Fruit fly (Drosophila melanogaster) whole organism, embryonic: Measurements from ENCODE around the gene MtnB.
A peak's percentile ranks its signal among the peaks of the same experiment; 100 is the strongest.

ENCODE experiments used
- Bgb ChIP-seq: fragments of 200-800 bp; sonication (Bioruptor generic); IDR thresholded peaks from 2 replicates; pipeline ENCODE4 v1.3.6; 2022; ENCODE audit warnings: missing biosample characterization, missing genetic modification characterization; ENCODE audit not compliant: partially characterized antibody
- CG10431 ChIP-seq: fragments of 200-800 bp; sonication (Bioruptor generic); optimal IDR thresholded peaks from 3 replicates; lab custom pipeline; 2018; ENCODE audit warnings: missing biosample characterization, mild to moderate bottlenecking, missing genetic modification characterization
- CG13424 ChIP-seq: fragments of 200-800 bp; sonication (Bioruptor generic); optimal IDR thresholded peaks from 2 replicates; lab custom pipeline; 2019; ENCODE audit warnings: missing biosample characterization, mild to moderate bottlenecking, missing genetic modification characterization, moderate library complexity
- CG15011 ChIP-seq: fragments of 200-800 bp; sonication (Bioruptor generic); optimal IDR thresholded peaks from 3 replicates; lab custom pipeline; 2018; ENCODE audit warnings: missing biosample characterization, mild to moderate bottlenecking, missing genetic modification characterization
- CG15696 ChIP-seq: fragments of 200-800 bp; sonication (Bioruptor generic); optimal IDR thresholded peaks from 2 replicates; lab custom pipeline; 2019; ENCODE audit warnings: missing biosample characterization, mild to moderate bottlenecking, missing genetic modification characterization, moderate library complexity
- CG1603 ChIP-seq: fragments of 200-800 bp; sonication (Bioruptor generic); optimal IDR thresholded peaks from 2 replicates; lab custom pipeline; 2019; ENCODE audit warnings: missing biosample characterization, mild to moderate bottlenecking, missing genetic modification characterization, moderate library complexity
- CG18011 ChIP-seq: fragments of 200-800 bp; sonication (Bioruptor generic); optimal IDR thresholded peaks from 2 replicates; lab custom pipeline; 2017; ENCODE audit warnings: missing biosample characterization, missing genetic modification characterization, mild to moderate bottlenecking, moderate library complexity, missing genotype
- CG18599 ChIP-seq: fragments of 200-800 bp; sonication (Bioruptor generic); optimal IDR thresholded peaks from 3 replicates; lab custom pipeline; 2017; ENCODE audit warnings: missing biosample characterization, missing genetic modification characterization, mild to moderate bottlenecking, moderate library complexity, missing genetic modification reagents
- CG2116 ChIP-seq: fragments of 200-800 bp; sonication (Bioruptor generic); optimal IDR thresholded peaks from 3 replicates; lab custom pipeline; 2018; ENCODE audit warnings: missing biosample characterization, mild to moderate bottlenecking, missing genetic modification characterization
- CG2120 ChIP-seq: fragments of 200-800 bp; sonication (Bioruptor generic); optimal IDR thresholded peaks from 3 replicates; lab custom pipeline; 2016; ENCODE audit warnings: missing biosample characterization, missing genetic modification characterization
- CG3281 ChIP-seq: fragments of 200-800 bp; sonication (Bioruptor generic); optimal IDR thresholded peaks from 3 replicates; lab custom pipeline; 2017; ENCODE audit warnings: missing biosample characterization, mild to moderate bottlenecking, missing genetic modification characterization
- CG34422 ChIP-seq: fragments of 200-800 bp; sonication (Bioruptor generic); IDR thresholded peaks from 3 replicates; pipeline ENCODE4 v1.3.6; 2022; ENCODE audit warnings: missing biosample characterization, missing genetic modification characterization
- CG4328 ChIP-seq: fragments of 200-800 bp; sonication (Bioruptor generic); optimal IDR thresholded peaks from 3 replicates; lab custom pipeline; 2017; ENCODE audit warnings: missing biosample characterization, missing genetic modification reagents, missing genetic modification characterization
- CG6175 ChIP-seq: fragments of 200-800 bp; sonication (Bioruptor generic); IDR thresholded peaks from 3 replicates; pipeline ENCODE4 v1.3.6; 2022; ENCODE audit warnings: missing biosample characterization, missing genetic modification characterization
- CG7786 ChIP-seq: fragments of 200-800 bp; sonication (Bioruptor generic); optimal IDR thresholded peaks from 2 replicates; lab custom pipeline; 2016; ENCODE audit warnings: missing biosample characterization, missing genetic modification characterization
- CG7928 ChIP-seq: fragments of 200-800 bp; sonication (Bioruptor generic); optimal IDR thresholded peaks from 2 replicates; lab custom pipeline; 2017; ENCODE audit warnings: missing biosample characterization, mild to moderate bottlenecking, missing genetic modification characterization
- CG9932 ChIP-seq: fragments of 200-800 bp; sonication (Bioruptor generic); IDR thresholded peaks from 2 replicates; pipeline ENCODE4 v1.3.6; 2022; ENCODE audit warnings: missing biosample characterization, missing genetic modification characterization
- Dip2 ChIP-seq: fragments of 200-800 bp; sonication (Bioruptor generic); IDR thresholded peaks from 2 replicates; pipeline ENCODE4 v1.3.6; 2022; ENCODE audit warnings: missing biosample characterization, missing genetic modification characterization
- Drgx ChIP-seq: fragments of 200-800 bp; sonication (Bioruptor generic); IDR thresholded peaks from 2 replicates; pipeline ENCODE4 v1.3.6; 2022; ENCODE audit warnings: missing biosample characterization, missing genetic modification characterization
- Ets65A ChIP-seq: fragments of 200-800 bp; sonication (Bioruptor generic); peaks from one replicate; lab custom pipeline; 2016; ENCODE audit warnings: missing biosample characterization, missing genetic modification characterization
- Fer1 ChIP-seq: fragments of 200-800 bp; sonication (Bioruptor generic); optimal IDR thresholded peaks from 2 replicates; lab custom pipeline; 2017; ENCODE audit warnings: missing biosample characterization, mild to moderate bottlenecking, missing genetic modification characterization
- HLH4C ChIP-seq: fragments of 200-800 bp; sonication (Bioruptor generic); IDR thresholded peaks from 3 replicates; pipeline ENCODE4 v1.3.6; 2022; ENCODE audit warnings: missing biosample characterization, missing genetic modification characterization; ENCODE audit not compliant: partially characterized antibody
- NfI ChIP-seq: fragments of 200-800 bp; sonication (Bioruptor generic); optimal IDR thresholded peaks from 3 replicates; lab custom pipeline; 2018; ENCODE audit warnings: missing biosample characterization, mild to moderate bottlenecking, missing genetic modification characterization, moderate library complexity
- Poxn ChIP-seq: fragments of 200-800 bp; sonication (Bioruptor generic); IDR thresholded peaks from 2 replicates; pipeline ENCODE4 v1.3.6; 2022; ENCODE audit warnings: missing biosample characterization, missing genetic modification characterization
- Trl ChIP-seq, 3 experiments: fragments of >200 bp in 2 of 3; fragments of 200-800 bp in 1 of 3; sonication (Bioruptor generic) in 1 of 3; optimal IDR thresholded peaks; 2 replicates in 1 of 3; 3 replicates in 2 of 3; lab custom pipeline; 2016 to 2017; ENCODE audit warnings: missing biosample characterization in 1 of 3, missing genetic modification characterization in 1 of 3
- Vsx1 ChIP-seq: fragments of 200-800 bp; sonication (Bioruptor generic); optimal IDR thresholded peaks from 2 replicates; lab custom pipeline; 2017; ENCODE audit warnings: missing biosample characterization, mild to moderate bottlenecking, missing genetic modification characterization, missing genetic modification reagents
- bab2 ChIP-seq: fragments of 200-800 bp; sonication (Bioruptor generic); optimal IDR thresholded peaks from 2 replicates; lab custom pipeline; 2016; ENCODE audit warnings: missing biosample characterization, missing genetic modification characterization
- cato ChIP-seq: fragments of 200-800 bp; sonication (Bioruptor generic); optimal IDR thresholded peaks from 2 replicates; lab custom pipeline; 2016; ENCODE audit warnings: missing biosample characterization, missing genetic modification characterization, borderline replicate concordance
- eve ChIP-seq, 2 experiments: fragments of >200 bp; optimal IDR thresholded peaks; 2 replicates each; lab custom pipeline; 2017; ENCODE audit warnings: missing biosample characterization in 2 of 2, missing genetic modification characterization in 2 of 2
- eyg ChIP-seq: fragments of 200-800 bp; sonication (Bioruptor generic); optimal IDR thresholded peaks from 3 replicates; lab custom pipeline; 2016; ENCODE audit warnings: missing biosample characterization, missing genetic modification characterization
- insv ChIP-seq, 2 experiments: fragments of 200-800 bp; sonication (Bioruptor generic); optimal IDR thresholded peaks; 3 replicates each; lab custom pipeline; 2016 to 2018; ENCODE audit warnings: missing biosample characterization in 2 of 2, missing genetic modification characterization in 2 of 2
- lilli ChIP-seq: fragments of 200-800 bp; sonication (Bioruptor generic); optimal IDR thresholded peaks from 3 replicates; lab custom pipeline; 2016; ENCODE audit warnings: missing biosample characterization, missing genetic modification characterization
- lmd ChIP-seq: fragments of 200-800 bp; sonication (Bioruptor generic); IDR thresholded peaks from 2 replicates; pipeline ENCODE4 v1.3.6; 2022; ENCODE audit warnings: missing biosample characterization, missing genetic modification characterization
- nerfin-1 ChIP-seq: fragments of 200-800 bp; sonication (Bioruptor generic); optimal IDR thresholded peaks from 3 replicates; lab custom pipeline; 2019; ENCODE audit warnings: missing biosample characterization, mild to moderate bottlenecking, missing genetic modification characterization, moderate library complexity
- nerfin-2 ChIP-seq: fragments of 200-800 bp; sonication (Bioruptor generic); IDR thresholded peaks from 2 replicates; pipeline ENCODE4 v1.3.6; 2022; ENCODE audit warnings: missing biosample characterization, missing genetic modification characterization; ENCODE audit not compliant: partially characterized antibody
- oc ChIP-seq: fragments of 200-800 bp; sonication (Bioruptor generic); optimal IDR thresholded peaks from 2 replicates; lab custom pipeline; 2018; ENCODE audit warnings: missing biosample characterization, mild to moderate bottlenecking, missing genetic modification characterization, moderate library complexity
- onecut ChIP-seq: fragments of 200-800 bp; sonication (Bioruptor generic); IDR thresholded peaks from 2 replicates; pipeline ENCODE4 v1.3.6; 2022; ENCODE audit warnings: missing biosample characterization, missing genetic modification characterization
- peb ChIP-seq: fragments of 200-800 bp; sonication (Bioruptor generic); IDR thresholded peaks from 2 replicates; pipeline ENCODE4 v1.3.6; 2022; ENCODE audit warnings: missing biosample characterization, missing genetic modification characterization
- pita ChIP-seq: fragments of 200-800 bp; sonication (Bioruptor generic); optimal IDR thresholded peaks from 2 replicates; lab custom pipeline; 2017; ENCODE audit warnings: missing biosample characterization, mild to moderate bottlenecking, missing genetic modification characterization
- pzg ChIP-seq: fragments of 200-800 bp; sonication (Bioruptor generic); optimal IDR thresholded peaks from 3 replicates; lab custom pipeline; 2018; ENCODE audit warnings: missing biosample characterization, mild to moderate bottlenecking, missing genetic modification characterization, moderate library complexity
- ro ChIP-seq: fragments of 200-800 bp; sonication (Bioruptor generic); IDR thresholded peaks from 2 replicates; pipeline ENCODE4 v1.3.6; 2022; ENCODE audit warnings: missing biosample characterization, missing genetic modification characterization
- scrt ChIP-seq: fragments of 200-800 bp; sonication (Bioruptor generic); optimal IDR thresholded peaks from 2 replicates; lab custom pipeline; 2018; ENCODE audit warnings: missing biosample characterization, mild to moderate bottlenecking, missing genetic modification characterization, moderate library complexity
- seq ChIP-seq: fragments of 200-800 bp; sonication (Bioruptor generic); IDR thresholded peaks from 2 replicates; pipeline ENCODE4 v1.3.6; 2022; ENCODE audit warnings: missing biosample characterization, missing genetic modification characterization
- tna ChIP-seq: fragments of 200-800 bp; sonication (Bioruptor generic); IDR thresholded peaks from 2 replicates; pipeline ENCODE4 v1.3.6; 2022; ENCODE audit warnings: missing biosample characterization, missing genetic modification characterization; ENCODE audit not compliant: partially characterized antibody
- toy ChIP-seq: fragments of 200-800 bp; sonication (Bioruptor generic); IDR thresholded peaks from 2 replicates; pipeline ENCODE4 v1.3.6; 2022; ENCODE audit warnings: missing biosample characterization, missing genetic modification characterization
- vfl ChIP-seq: fragments of 200-800 bp; sonication (Bioruptor generic); optimal IDR thresholded peaks from 2 replicates; lab custom pipeline; 2016; ENCODE audit warnings: missing biosample characterization, missing genetic modification characterization
- wek ChIP-seq: fragments of 200-800 bp; sonication (Bioruptor generic); optimal IDR thresholded peaks from 3 replicates; lab custom pipeline; 2018; ENCODE audit warnings: missing biosample characterization, mild to moderate bottlenecking, missing genetic modification characterization, moderate library complexity
- wor ChIP-seq: fragments of 200-800 bp; sonication (Bioruptor generic); IDR thresholded peaks from 2 replicates; pipeline ENCODE4 v1.3.6; 2022; ENCODE audit warnings: missing biosample characterization, missing genetic modification characterization

MtnB gene

DNA sequence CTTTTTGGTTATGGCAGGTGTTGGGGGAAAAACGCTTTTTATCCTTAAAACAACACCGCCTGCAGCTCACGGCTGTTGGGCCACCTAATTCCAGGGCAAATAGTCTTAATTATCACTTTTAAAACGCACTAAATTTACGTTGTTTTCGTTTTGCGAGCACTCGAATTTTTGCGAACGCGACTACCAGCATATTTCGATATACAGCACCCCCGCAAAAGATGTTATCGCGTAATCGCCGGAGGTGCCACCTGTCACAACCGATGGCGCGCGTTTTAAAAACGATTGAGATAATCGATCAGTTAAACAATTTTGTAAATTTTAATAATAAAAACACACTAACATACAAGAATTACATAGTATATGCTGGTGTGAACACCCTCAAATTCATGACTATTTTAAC is 48.5 kb upstream of the MtnB start, which contains the start of gene Stat92E (continued):
- TF ChIP-seq CG15696 (tag; lab: Kevin White, UChicago) (no peak), peb (GFP tag; lab: Robert Waterston, UW) (no peak), Poxn (no peak), CG2116 (GFP tag; lab: Kevin White, UChicago) (peak; percentile 73), CG3281 (no peak), NfI (GFP tag; lab: Kevin White, UChicago) (no peak), HLH4C (GFP tag; lab: Robert Waterston, UW) (peak; percentile 48; the same call in 1 of the 3 replicates), toy (GFP tag; lab: Robert Waterston, UW) (no peak)

DNA sequence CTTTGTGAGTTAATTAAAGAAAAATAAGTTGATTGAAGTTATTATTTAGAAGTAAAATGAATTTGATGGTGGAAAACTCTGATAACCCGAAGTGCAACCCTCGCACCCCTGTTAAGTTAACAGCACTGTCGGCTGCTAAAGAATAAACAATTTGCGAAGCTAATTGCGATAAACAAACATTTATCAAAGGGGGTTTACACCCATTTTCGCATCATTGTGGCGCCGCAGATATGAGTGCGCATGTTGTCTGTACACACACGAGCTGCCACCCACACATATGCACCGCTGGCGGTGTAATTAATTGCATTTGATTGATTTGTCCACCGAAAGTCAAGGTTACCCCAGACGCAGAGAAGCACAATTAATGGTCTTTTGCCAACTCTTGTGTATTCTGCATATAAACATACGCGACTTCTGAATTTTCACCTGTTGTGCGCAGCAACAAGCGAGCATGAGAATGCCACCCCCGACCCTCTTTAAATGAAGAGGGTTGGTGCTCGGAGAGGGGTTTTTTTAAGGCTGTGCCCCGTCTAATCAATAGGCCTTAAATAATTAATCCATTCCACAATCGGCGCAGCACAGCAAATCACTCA is 48.0 kb upstream of the MtnB start:
- no peak for TF ChIP-seq nerfin-2 (GFP tag; lab: Robert Waterston, UW)
- peak; percentile 21; the same call in 1 of the 3 replicates for TF ChIP-seq CG34422
- 0 out of 2 replicates have a peak, but pooled peaks have one; percentile 7 for TF ChIP-seq Drgx (GFP tag; lab: Robert Waterston, UW)
- no peak for TF ChIP-seq CG18011 (GFP tag; lab: Kevin White, UChicago)
- peak; percentile 38 for TF ChIP-seq Vsx1 (GFP tag; lab: Kevin White, UChicago)
- no peak for TF ChIP-seq ro (GFP tag; lab: Robert Waterston, UW)
- TF ChIP-seq CG2120 (GFP tag; lab: Kevin White, UChicago): no peak
- peak; percentile 14 for TF ChIP-seq CG1603 (tag; lab: Kevin White, UChicago)
- TF ChIP-seq CG3281: peak; percentile 0
- no peak for TF ChIP-seq wor
- TF ChIP-seq wek (GFP tag; lab: Kevin White, UChicago): peak; percentile 24
- peak; percentile 35 for TF ChIP-seq pita (GFP tag; lab: Kevin White, UChicago)
- TF ChIP-seq lilli (GFP tag; lab: Kevin White, UChicago): no peak
- no peak for TF ChIP-seq oc
- no peak for TF ChIP-seq lmd (GFP tag; lab: Robert Waterston, UW)
- no peak for TF ChIP-seq bab2
- TF ChIP-seq scrt (GFP tag; lab: Kevin White, UChicago): peak; percentile 97
- peak; percentile 10 for TF ChIP-seq CG18599 (GFP tag; lab: Kevin White, UChicago)
- TF ChIP-seq Ets65A (GFP tag; lab: Kevin White, UChicago): peak; percentile 69
- peak; percentile 8 for TF ChIP-seq CG4328 (GFP tag; lab: Kevin White, UChicago)
- TF ChIP-seq CG7786 (GFP tag; lab: Kevin White, UChicago): no peak
- TF ChIP-seq CG7928: peak; percentile 80
- TF ChIP-seq CG10431 (GFP tag; lab: Kevin White, UChicago): no peak
- TF ChIP-seq CG13424 (tag; lab: Kevin White, UChicago): no peak
- TF ChIP-seq Dip2 (GFP tag; lab: Robert Waterston, UW): no peak
- 0 out of 2 replicates have a peak, but pooled peaks have one; percentile 15 for TF ChIP-seq tna (GFP tag; lab: Robert Waterston, UW)
- TF ChIP-seq eve (GFP tag; optimal IDR thresholded peaks at IDR 0.05; lab: Kevin White, UChicago): no peak
- peak; percentile 7 for TF ChIP-seq Fer1
- TF ChIP-seq insv (GFP tag; optimal IDR thresholded peaks at IDR 0.05; lab: Kevin White, UChicago): no peak
- no peak for TF ChIP-seq cato
- TF ChIP-seq CG9932: no peak
- TF ChIP-seq vfl (GFP tag; lab: Kevin White, UChicago): no peak
- TF ChIP-seq Bgb (GFP tag; lab: Robert Waterston, UW): peak; percentile 6; the same call in 1 of the 2 replicates
- peak; percentile 40; the same call in 1 of the 2 replicates for TF ChIP-seq seq (GFP tag; lab: Robert Waterston, UW)
- TF ChIP-seq onecut: peak; percentile 48
- TF ChIP-seq pzg (GFP tag; lab: Kevin White, UChicago): no peak
- no peak for TF ChIP-seq CG15011 (GFP tag; lab: Kevin White, UChicago)
- TF ChIP-seq Trl (optimal IDR thresholded peaks at IDR 0.05; lab: Kevin White, UChicago): no peak
- no peak for TF ChIP-seq Trl (GFP tag; optimal IDR thresholded peaks at IDR 0.05; lab: Kevin White, UChicago)
- peak; percentile 10 for TF ChIP-seq eyg (GFP tag; lab: Kevin White, UChicago)
- peak; percentile 18 for TF ChIP-seq nerfin-1 (tag; lab: Kevin White, UChicago)
- no peak for TF ChIP-seq CG6175 (GFP tag; lab: Robert Waterston, UW)
